Worm (Caenorhabditis elegans): ENCODE results near the gene T05C12.9.

DNA sequence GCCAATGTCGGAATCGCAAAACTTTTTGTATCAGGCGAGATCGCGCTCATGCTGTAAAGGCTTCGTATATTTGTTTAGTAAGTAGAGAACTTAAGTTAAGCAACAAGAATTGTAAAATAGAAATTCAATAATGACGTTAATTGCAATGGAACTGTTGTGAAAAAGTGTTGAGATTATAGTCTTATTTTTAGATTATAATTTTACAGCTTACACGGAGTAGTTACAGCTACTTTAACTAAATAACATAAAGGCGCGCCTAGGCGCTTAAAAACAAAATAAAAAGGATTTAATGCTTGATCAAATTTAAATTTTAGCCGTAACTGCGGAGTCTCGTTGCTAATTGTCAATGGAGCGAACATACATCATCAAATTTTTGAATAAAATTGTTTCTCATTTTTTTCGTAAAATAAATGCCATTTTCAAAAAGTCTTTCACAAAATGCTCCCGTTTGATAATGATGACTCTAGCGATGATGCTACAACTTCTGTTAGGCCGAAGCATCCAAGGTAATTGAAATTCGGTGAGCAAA lies 30.8 kb downstream of the T05C12.9 start, which contains the start of the genes emb-27 and rrf-3:
- TF ChIP-seq ref-1 (GFP tag; conservative IDR thresholded peaks at IDR 0.05) (no peak), tab-1 (GFP tag; IDR thresholded peaks at IDR 0.05) (no peak), ztf-29 (GFP tag; IDR thresholded peaks at IDR 0.05) (no peak), ztf-23 (GFP tag; IDR thresholded peaks at IDR 0.05) (no peak), flt-1 (GFP tag; IDR thresholded peaks at IDR 0.05) (no peak)

Measured in whole organism, midembryonic.